Fruit fly (Drosophila melanogaster): Measurements from ENCODE around the gene btn.

The btn gene

DNA sequence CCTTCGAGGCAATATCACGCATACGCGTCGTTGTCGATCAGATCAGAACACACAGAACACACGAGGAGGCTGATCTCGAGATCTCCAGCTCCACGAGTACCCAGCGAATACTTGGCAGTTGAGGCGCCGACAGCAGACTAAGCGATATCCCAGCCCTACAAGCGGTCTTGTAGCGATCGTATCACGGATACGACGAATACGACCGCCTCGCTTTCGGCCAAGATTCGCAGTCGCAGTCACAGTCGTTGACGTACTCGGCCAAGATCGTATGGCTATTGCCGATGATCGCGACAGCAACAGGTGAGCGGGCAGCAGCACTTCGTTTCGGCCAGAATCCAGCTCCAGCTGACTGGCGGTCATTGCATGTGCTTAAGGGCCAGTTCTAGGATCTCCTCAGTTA, 46.7 kb downstream of the btn start, which contains the start of gene CG5326 (continued):
- TF ChIP-seq wdn (GFP tag; IDR thresholded peaks at IDR 0.05): no peak
- no peak for TF ChIP-seq CG4328 (GFP tag; optimal IDR thresholded peaks at IDR 0.05)
- TF ChIP-seq ro (GFP tag; IDR thresholded peaks at IDR 0.05): no peak
- TF ChIP-seq sob (GFP tag; IDR thresholded peaks at IDR 0.05): peak; percentile 23; the same call in 1 of the 2 replicates
- no peak for TF ChIP-seq maf-S (GFP tag; optimal IDR thresholded peaks at IDR 0.05)
- TF ChIP-seq CG9817 (tag; optimal IDR thresholded peaks at IDR 0.05): no peak
- TF ChIP-seq CG14014 (GFP tag; IDR thresholded peaks at IDR 0.05): peak; percentile 32; the same call in 1 of the 2 replicates
- TF ChIP-seq ATbp (GFP tag; optimal IDR thresholded peaks at IDR 0.05): no peak
- no peak for TF ChIP-seq GATAe (GFP tag; conservative IDR thresholded peaks at IDR 0.05)
- peak; percentile 36 for TF ChIP-seq CG12769 (tag; optimal IDR thresholded peaks at IDR 0.05)
- TF ChIP-seq Nf-YB (GFP tag; optimal IDR thresholded peaks at IDR 0.05): no peak
- no peak for TF ChIP-seq Spps (tag; optimal IDR thresholded peaks at IDR 0.05)
- TF ChIP-seq CG4617 (GFP tag; optimal IDR thresholded peaks at IDR 0.05; ENCODE audit: borderline replicate concordance): no peak
- no peak for TF ChIP-seq tup (GFP tag; optimal IDR thresholded peaks at IDR 0.05)
- TF ChIP-seq zf30C (GFP tag; optimal IDR thresholded peaks at IDR 0.05): no peak
- TF ChIP-seq Bgb (GFP tag; IDR thresholded peaks at IDR 0.05; ENCODE audit: partially characterized antibody): no peak
- TF ChIP-seq bsh (GFP tag; optimal IDR thresholded peaks at IDR 0.05): no peak

- no peak for TF ChIP-seq luna (GFP tag; optimal IDR thresholded peaks at IDR 0.05)
- no peak for TF ChIP-seq abd-A (tag; optimal IDR thresholded peaks at IDR 0.05)
- peak; percentile 37 for TF ChIP-seq Med (GFP tag)
- peak; percentile 48 for TF ChIP-seq dmrt99B (tag; optimal IDR thresholded peaks at IDR 0.05)
- no peak for TF ChIP-seq bab2 (GFP tag; optimal IDR thresholded peaks at IDR 0.05)
- TF ChIP-seq CG10366 (GFP tag; IDR thresholded peaks at IDR 0.05): peak; percentile 29; the same call in 1 of the 2 replicates
- no peak for TF ChIP-seq CG6683 (GFP tag; optimal IDR thresholded peaks at IDR 0.05)
- peak; percentile 13 for TF ChIP-seq CG17359 (tag; optimal IDR thresholded peaks at IDR 0.05)
- TF ChIP-seq CG32532 (GFP tag; IDR thresholded peaks at IDR 0.05): 0 out of 2 replicates have a peak, but pooled peaks have one; percentile 13
- no peak for TF ChIP-seq CG12219 (GFP tag; optimal IDR thresholded peaks at IDR 0.05)
- no peak for TF ChIP-seq pan (optimal IDR thresholded peaks at IDR 0.05)
- TF ChIP-seq pan (GFP tag; optimal IDR thresholded peaks at IDR 0.05 in 1 of 2, IDR thresholded peaks at IDR 0.05 in 1 of 2): peak in 1 of 2 experiments; percentile 21
- no peak for TF ChIP-seq CG8944 (GFP tag; optimal IDR thresholded peaks at IDR 0.05)
- no peak for TF ChIP-seq cad (GFP tag; optimal IDR thresholded peaks at IDR 0.05)
- no peak for TF ChIP-seq crol (GFP tag; IDR thresholded peaks at IDR 0.05)
- TF ChIP-seq Dip3 (GFP tag; optimal IDR thresholded peaks at IDR 0.05): no peak
- no peak for TF ChIP-seq ato (GFP tag; IDR thresholded peaks at IDR 0.05; ENCODE audit: partially characterized antibody)
- TF ChIP-seq CG2712 (tag; optimal IDR thresholded peaks at IDR 0.05): peak; percentile 6
- TF ChIP-seq row (GFP tag; IDR thresholded peaks at IDR 0.05): 0 out of 3 replicates have a peak, but pooled peaks have one; percentile 17
- TF ChIP-seq Dref (GFP tag; IDR thresholded peaks at IDR 0.05): no peak
- peak; percentile 38 for TF ChIP-seq CG11504 (tag; optimal IDR thresholded peaks at IDR 0.05)
- no peak for TF ChIP-seq ken (GFP tag; IDR thresholded peaks at IDR 0.05)
- peak; percentile 52 for TF ChIP-seq Sox102F (GFP tag; optimal IDR thresholded peaks at IDR 0.05)
- no peak for TF ChIP-seq yki (optimal IDR thresholded peaks at IDR 0.05)
- TF ChIP-seq CG18476 (GFP tag; optimal IDR thresholded peaks at IDR 0.05): no peak
- 0 out of 2 replicates have a peak, but pooled peaks have one; percentile 20 for TF ChIP-seq CG14441 (GFP tag; IDR thresholded peaks at IDR 0.05)
- TF ChIP-seq Ets65A (GFP tag): peak; percentile 57
- peak; percentile 60 for TF ChIP-seq sens (GFP tag)
- TF ChIP-seq gcm2 (GFP tag; optimal IDR thresholded peaks at IDR 0.05): no peak
- peak; percentile 36 for TF ChIP-seq gem (tag; optimal IDR thresholded peaks at IDR 0.05)
- TF ChIP-seq Hr51 (GFP tag; optimal IDR thresholded peaks at IDR 0.05): peak in 1 of 2 experiments; percentile 50
- TF ChIP-seq CG1529 (GFP tag; optimal IDR thresholded peaks at IDR 0.05): no peak
- no peak for TF ChIP-seq unc-4 (GFP tag; IDR thresholded peaks at IDR 0.05; ENCODE audit: partially characterized antibody)
- TF ChIP-seq vnd (GFP tag; IDR thresholded peaks at IDR 0.05; ENCODE audit: partially characterized antibody): no peak
Measured at dm6 chr3R:22538877-22539276, 47.5 kb downstream of the btn start.

Measured in whole organism, embryonic.